Fruit fly (Drosophila melanogaster) whole organism, embryonic: ENCODE data around the gene Prx5.
A peak's percentile ranks its signal among the peaks of the same experiment; 100 is the strongest.

Experiments used
- CG11093 ChIP-seq: fragments of 200-800 bp; sonication (Bioruptor generic); IDR thresholded peaks from 3 replicates; pipeline ENCODE4 v1.3.6; 2022; ENCODE audit warnings: missing biosample characterization, missing genetic modification characterization
- CG11696 ChIP-seq: fragments of 200-800 bp; sonication (Bioruptor generic); IDR thresholded peaks from 2 replicates; pipeline ENCODE4 v1.3.6; 2022; ENCODE audit warnings: missing biosample characterization, missing genetic modification characterization
- CG12391 ChIP-seq: fragments of 200-800 bp; sonication (Bioruptor generic); optimal IDR thresholded peaks from 3 replicates; lab custom pipeline; 2018; ENCODE audit warnings: missing biosample characterization, mild to moderate bottlenecking, missing genetic modification characterization, moderate library complexity
- CG13296 ChIP-seq: fragments of 200-800 bp; sonication (Bioruptor generic); optimal IDR thresholded peaks from 3 replicates; lab custom pipeline; 2018; ENCODE audit warnings: missing biosample characterization, mild to moderate bottlenecking, missing genetic modification characterization
- CG13894 ChIP-seq: fragments of 200-800 bp; sonication (Bioruptor generic); optimal IDR thresholded peaks from 3 replicates; lab custom pipeline; 2018; ENCODE audit warnings: missing biosample characterization, mild to moderate bottlenecking, missing genetic modification characterization, moderate library complexity
- CG18262 ChIP-seq: fragments of 200-800 bp; optimal IDR thresholded peaks from 3 replicates; lab custom pipeline; 2019; ENCODE audit warnings: missing biosample characterization, mild to moderate bottlenecking, missing genetic modification characterization, moderate library complexity
- CG1832 ChIP-seq: fragments of 200-800 bp; sonication (Bioruptor generic); optimal IDR thresholded peaks from 2 replicates; lab custom pipeline; 2017; ENCODE audit warnings: missing biosample characterization, mild to moderate bottlenecking, missing genetic modification characterization, inconsistent platforms
- CG2120 ChIP-seq: fragments of 200-800 bp; sonication (Bioruptor generic); optimal IDR thresholded peaks from 3 replicates; lab custom pipeline; 2016; ENCODE audit warnings: missing biosample characterization, missing genetic modification characterization
- CG2129 ChIP-seq: fragments of 200-800 bp; sonication (Bioruptor generic); IDR thresholded peaks from 2 replicates; pipeline ENCODE4 v1.3.6; 2022; ENCODE audit warnings: missing biosample characterization, missing genetic modification characterization; ENCODE audit not compliant: partially characterized antibody
- CG2199 ChIP-seq: fragments of 200-800 bp; sonication (Bioruptor generic); IDR thresholded peaks from 3 replicates; pipeline ENCODE4 v1.3.6; 2022; ENCODE audit warnings: missing biosample characterization, missing genetic modification characterization
- CG32532 ChIP-seq: fragments of 200-800 bp; sonication (Bioruptor generic); IDR thresholded peaks from 2 replicates; pipeline ENCODE4 v1.3.6; 2022; ENCODE audit warnings: missing biosample characterization, missing genetic modification characterization
- CG32772 ChIP-seq: fragments of 200-800 bp; sonication (Bioruptor generic); IDR thresholded peaks from 2 replicates; pipeline ENCODE4 v1.3.6; 2022; ENCODE audit warnings: missing biosample characterization, missing genetic modification characterization
- CG34422 ChIP-seq: fragments of 200-800 bp; sonication (Bioruptor generic); IDR thresholded peaks from 3 replicates; pipeline ENCODE4 v1.3.6; 2022; ENCODE audit warnings: missing biosample characterization, missing genetic modification characterization
- CG4282 ChIP-seq: fragments of 200-800 bp; sonication (Bioruptor generic); optimal IDR thresholded peaks from 2 replicates; lab custom pipeline; 2016; ENCODE audit warnings: missing biosample characterization, missing genetic modification characterization
- CG43689 ChIP-seq: fragments of 200-800 bp; sonication (Bioruptor generic); IDR thresholded peaks from 2 replicates; pipeline ENCODE4 v1.3.6; 2022; ENCODE audit warnings: missing biosample characterization, missing genetic modification characterization
- CG6854 ChIP-seq: fragments of 200-800 bp; sonication (Bioruptor generic); optimal IDR thresholded peaks from 3 replicates; lab custom pipeline; 2017; ENCODE audit warnings: missing biosample characterization, mild to moderate bottlenecking, missing genetic modification characterization
- CG7839 ChIP-seq: fragments of 200-800 bp; sonication (Bioruptor generic); optimal IDR thresholded peaks from 3 replicates; lab custom pipeline; 2018; ENCODE audit warnings: missing biosample characterization, mild to moderate bottlenecking, missing genetic modification characterization, moderate library complexity
- CG9215 ChIP-seq: fragments of 200-800 bp; sonication (Bioruptor generic); IDR thresholded peaks from 2 replicates; pipeline ENCODE4 v1.3.6; 2022; ENCODE audit warnings: missing biosample characterization, missing genetic modification characterization
- CTCF ChIP-seq: fragments of 200-800 bp; sonication (Bioruptor generic); optimal IDR thresholded peaks from 2 replicates; lab custom pipeline; 2017; ENCODE audit warnings: missing biosample characterization, mild to moderate bottlenecking, missing genetic modification characterization, moderate library complexity
- CkIIα-i1 ChIP-seq: fragments of 200-800 bp; sonication (Bioruptor generic); IDR thresholded peaks from 2 replicates; pipeline ENCODE4 v1.3.6; 2022; ENCODE audit warnings: missing biosample characterization, missing genetic modification characterization
- Deaf1 ChIP-seq: fragments of 200-800 bp; optimal IDR thresholded peaks from 3 replicates; lab custom pipeline; 2019; ENCODE audit warnings: missing biosample characterization, mild to moderate bottlenecking, missing genetic modification characterization, moderate library complexity
- Dfd ChIP-seq, 2 experiments: fragments of >200 bp; optimal IDR thresholded peaks; 2 replicates each; lab custom pipeline; 2017; ENCODE audit warnings: missing biosample characterization in 2 of 2, missing genetic modification characterization in 2 of 2
- GATAe ChIP-seq: fragments of 200-800 bp; sonication (Bioruptor generic); conservative IDR thresholded peaks from 2 replicates; pipeline ENCODE4 v1.3.6; 2022; ENCODE audit warnings: missing biosample characterization, missing genetic modification characterization
- Hand ChIP-seq: fragments of 200-800 bp; sonication (Bioruptor generic); optimal IDR thresholded peaks from 2 replicates; lab custom pipeline; 2017; ENCODE audit warnings: mild to moderate bottlenecking, missing biosample characterization, missing genetic modification reagents, missing genetic modification characterization
- HmgD ChIP-seq: fragments of 200-800 bp; sonication (Bioruptor generic); optimal IDR thresholded peaks from 3 replicates; lab custom pipeline; 2016; ENCODE audit warnings: missing biosample characterization, missing genetic modification characterization
- Hr3 ChIP-seq: fragments of 200-800 bp; sonication (Bioruptor generic); optimal IDR thresholded peaks from 3 replicates; lab custom pipeline; 2016; ENCODE audit warnings: missing biosample characterization, missing genetic modification characterization
- Kr ChIP-seq: fragments of 200-800 bp; sonication (Bioruptor generic); optimal IDR thresholded peaks from 2 replicates; lab custom pipeline; 2017; ENCODE audit warnings: missing biosample characterization, mild to moderate bottlenecking, missing genetic modification characterization
- MTF-1 ChIP-seq: fragments of 200-800 bp; sonication (Bioruptor generic); optimal IDR thresholded peaks from 2 replicates; lab custom pipeline; 2018; ENCODE audit warnings: missing biosample characterization, mild to moderate bottlenecking, missing genetic modification characterization, borderline replicate concordance
- Max ChIP-seq: fragments of 200-800 bp; sonication (Bioruptor generic); optimal IDR thresholded peaks from 2 replicates; lab custom pipeline; 2016; ENCODE audit warnings: missing biosample characterization, mild to moderate bottlenecking, missing genetic modification characterization
- Oli ChIP-seq: fragments of 200-800 bp; sonication (Bioruptor generic); optimal IDR thresholded peaks from 2 replicates; lab custom pipeline; 2018; ENCODE audit warnings: missing biosample characterization, mild to moderate bottlenecking, missing genetic modification characterization, moderate library complexity
- Side ChIP-seq: fragments of 200-800 bp; sonication (Bioruptor generic); optimal IDR thresholded peaks from 2 replicates; lab custom pipeline; 2016; ENCODE audit warnings: missing biosample characterization, missing genetic modification characterization
- Vsx1 ChIP-seq: fragments of 200-800 bp; sonication (Bioruptor generic); optimal IDR thresholded peaks from 2 replicates; lab custom pipeline; 2017; ENCODE audit warnings: missing biosample characterization, mild to moderate bottlenecking, missing genetic modification characterization, missing genetic modification reagents
- bbx ChIP-seq: fragments of 200-800 bp; sonication (Bioruptor generic); IDR thresholded peaks from 2 replicates; pipeline ENCODE4 v1.3.6; 2022; ENCODE audit warnings: missing biosample characterization, missing genetic modification characterization; ENCODE audit not compliant: partially characterized antibody
- cato ChIP-seq: fragments of 200-800 bp; sonication (Bioruptor generic); optimal IDR thresholded peaks from 2 replicates; lab custom pipeline; 2016; ENCODE audit warnings: missing biosample characterization, missing genetic modification characterization, borderline replicate concordance
- chm ChIP-seq: fragments of 200-800 bp; sonication (Bioruptor generic); IDR thresholded peaks from 2 replicates; pipeline ENCODE4 v1.3.6; 2022; ENCODE audit warnings: missing biosample characterization, missing genetic modification characterization
- corto ChIP-seq: fragments of 200-800 bp; sonication (Bioruptor generic); optimal IDR thresholded peaks from 2 replicates; lab custom pipeline; 2016; ENCODE audit warnings: missing biosample characterization, mild to moderate bottlenecking, missing genetic modification characterization, moderate library complexity
- croc ChIP-seq: fragments of 200-800 bp; sonication (Bioruptor generic); conservative IDR thresholded peaks from 3 replicates; pipeline ENCODE4 v1.3.6; 2022; ENCODE audit warnings: missing biosample characterization, missing genetic modification characterization
- en ChIP-seq: fragments of 200-800 bp; sonication (Bioruptor generic); optimal IDR thresholded peaks from 2 replicates; lab custom pipeline; 2016; ENCODE audit warnings: missing biosample characterization, missing genetic modification characterization
- ewg ChIP-seq: fragments of 200-800 bp; sonication (Bioruptor generic); optimal IDR thresholded peaks from 3 replicates; lab custom pipeline; 2017; ENCODE audit warnings: mild to moderate bottlenecking, missing biosample characterization, missing genetic modification reagents, missing genetic modification characterization
- fru ChIP-seq: fragments of >200 bp; optimal IDR thresholded peaks from 2 replicates; lab custom pipeline; 2017
- fu2 ChIP-seq: fragments of 200-800 bp; sonication (Bioruptor generic); optimal IDR thresholded peaks from 2 replicates; lab custom pipeline; 2016; ENCODE audit warnings: missing biosample characterization, missing genetic modification characterization
- grau ChIP-seq: fragments of 200-800 bp; optimal IDR thresholded peaks from 3 replicates; lab custom pipeline; 2019; ENCODE audit warnings: missing biosample characterization, mild to moderate bottlenecking, missing genetic modification characterization, moderate library complexity
- insv ChIP-seq, 2 experiments: fragments of 200-800 bp; sonication (Bioruptor generic); optimal IDR thresholded peaks; 3 replicates each; lab custom pipeline; 2016 to 2018; ENCODE audit warnings: missing biosample characterization in 2 of 2, missing genetic modification characterization in 2 of 2
- maf-S ChIP-seq: fragments of 200-800 bp; sonication (Bioruptor generic); optimal IDR thresholded peaks from 2 replicates; lab custom pipeline; 2016; ENCODE audit warnings: missing biosample characterization, missing genetic modification characterization
- nau ChIP-seq: fragments of 200-800 bp; sonication (Bioruptor generic); optimal IDR thresholded peaks from 3 replicates; lab custom pipeline; 2017; ENCODE audit warnings: missing biosample characterization, mild to moderate bottlenecking, missing genetic modification characterization, missing genetic modification reagents
- pho ChIP-seq: fragments of 200-800 bp; sonication (Bioruptor generic); optimal IDR thresholded peaks from 2 replicates; lab custom pipeline; 2016; ENCODE audit warnings: missing biosample characterization, missing genetic modification characterization
- scrt ChIP-seq: fragments of 200-800 bp; sonication (Bioruptor generic); optimal IDR thresholded peaks from 2 replicates; lab custom pipeline; 2018; ENCODE audit warnings: missing biosample characterization, mild to moderate bottlenecking, missing genetic modification characterization, moderate library complexity
- tin ChIP-seq: fragments of 200-800 bp; sonication (Bioruptor generic); optimal IDR thresholded peaks from 3 replicates; lab custom pipeline; 2016; ENCODE audit warnings: missing biosample characterization, missing genetic modification characterization
- wdn ChIP-seq: fragments of 200-800 bp; sonication (Bioruptor generic); IDR thresholded peaks from 2 replicates; pipeline ENCODE4 v1.3.6; 2022; ENCODE audit warnings: missing biosample characterization, missing genetic modification characterization

Gene Prx5

DNA sequence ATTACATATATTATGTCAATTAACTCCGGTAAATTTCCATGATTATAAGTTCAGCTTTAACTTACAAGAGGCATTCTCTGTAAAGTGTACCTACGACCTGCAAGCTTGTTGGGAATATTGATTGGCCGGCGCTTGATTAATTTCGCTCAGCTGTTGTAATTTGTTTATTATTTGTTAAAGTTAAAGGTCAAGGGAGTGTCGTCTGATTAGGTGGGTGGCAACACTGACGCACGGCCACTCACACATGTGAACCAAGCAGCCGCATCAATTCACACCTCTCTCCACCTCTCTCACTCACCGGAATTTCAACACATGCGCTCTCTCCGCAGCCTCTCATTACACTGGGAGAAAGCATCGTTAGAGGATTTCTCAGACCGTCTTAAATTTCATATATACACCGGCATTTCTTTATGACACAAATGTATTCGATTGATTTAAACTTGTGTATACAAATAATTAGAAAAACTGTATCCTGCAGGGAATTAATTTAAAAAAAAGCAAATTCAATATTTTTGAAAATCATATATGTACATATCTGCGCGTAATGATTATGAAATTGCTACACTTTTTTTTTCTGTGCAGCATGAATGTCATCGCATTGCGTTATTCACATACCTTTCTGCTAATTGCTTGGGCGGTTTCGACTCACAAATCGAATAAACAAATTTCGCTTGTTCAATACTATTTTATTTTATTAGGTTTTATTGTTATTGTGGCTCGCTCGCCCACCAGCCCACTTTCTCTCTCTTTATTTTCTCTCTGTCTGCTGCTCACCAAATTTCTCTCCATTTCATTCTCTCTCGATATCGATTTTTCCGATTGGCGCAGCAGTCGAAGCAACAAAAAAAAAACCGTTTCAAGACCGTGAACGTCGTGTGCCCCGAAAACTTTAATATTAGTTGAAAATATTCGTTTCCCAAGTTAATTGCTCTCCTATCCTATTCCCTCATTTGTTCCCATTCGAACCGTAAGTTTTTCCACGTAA lies 5.2 kb upstream of the Prx5 start (continued):
- TF ChIP-seq corto (GFP tag; lab: Kevin White, UChicago) (peak; percentile 36), chm (GFP tag; lab: Robert Waterston, UW) (peak; percentile 78), MTF-1 (GFP tag; lab: Kevin White, UChicago) (peak; percentile 71), CTCF (GFP tag; lab: Kevin White, UChicago) (peak; percentile 48), CG2199 (GFP tag; lab: Robert Waterston, UW) (peak; percentile 65; the same call in 1 of the 3 replicates), CkIIα-i1 (GFP tag; lab: Robert Waterston, UW) (no peak), Side (peak; percentile 91), HmgD (GFP tag; lab: Kevin White, UChicago) (peak; percentile 79), CG2129 (GFP tag; lab: Robert Waterston, UW) (no peak), cato (GFP tag; lab: Kevin White, UChicago) (peak; percentile 89), croc (GFP tag; lab: Robert Waterston, UW) (peak; percentile 90), CG13894 (tag; lab: Kevin White, UChicago) (peak; percentile 87), bbx (GFP tag; lab: Robert Waterston, UW) (no peak), fu2 (GFP tag; lab: Kevin White, UChicago) (peak; percentile 90), CG12391 (tag; lab: Kevin White, UChicago) (peak; percentile 95), grau (tag; lab: Kevin White, UChicago) (peak; percentile 94), wdn (GFP tag; lab: Robert Waterston, UW) (peak; percentile 73; the same call in 1 of the 2 replicates), Max (GFP tag; lab: Kevin White, UChicago) (peak; percentile 93), nau (no peak), tin (peak; percentile 92), CG34422 (GFP tag; lab: Robert Waterston, UW) (peak; percentile 80), fru (no peak), CG7839 (tag; lab: Kevin White, UChicago) (peak; percentile 95), Kr (peak; percentile 21), GATAe (GFP tag; lab: Robert Waterston, UW) (peak; percentile 65), CG32532 (peak; percentile 90), Vsx1 (GFP tag; lab: Kevin White, UChicago) (peak; percentile 85), Hr3 (GFP tag; lab: Kevin White, UChicago) (peak; percentile 92), CG2120 (peak; percentile 94), CG32772 (GFP tag; lab: Robert Waterston, UW) (peak; percentile 89), CG11093 (GFP tag; lab: Robert Waterston, UW) (peak; percentile 86), CG18262 (peak; percentile 96), pho (GFP tag; lab: Kevin White, UChicago) (peak; percentile 90), Deaf1 (tag; lab: Kevin White, UChicago) (no peak), en (GFP tag; lab: Kevin White, UChicago) (peak; percentile 82), Dfd (GFP tag; optimal IDR thresholded peaks at IDR 0.05; lab: Kevin White, UChicago) (no peak), ewg (GFP tag; lab: Kevin White, UChicago) (peak; percentile 96), Oli (peak; percentile 95), CG13296 (GFP tag; lab: Kevin White, UChicago) (peak; percentile 92), maf-S (peak; percentile 90), Hand (peak; percentile 93), insv (GFP tag; optimal IDR thresholded peaks at IDR 0.05; lab: Kevin White, UChicago) (peak; percentile 14 to 69), CG9215 (GFP tag; lab: Robert Waterston, UW) (peak; percentile 87), CG1832 (GFP tag; lab: Kevin White, UChicago) (no peak), CG43689 (GFP tag; lab: Robert Waterston, UW) (peak; percentile 45; the same call in 1 of the 2 replicates), CG11696 (GFP tag; lab: Robert Waterston, UW) (peak; percentile 64; the same call in 1 of the 2 replicates), CG4282 (peak; percentile 50), CG6854 (peak; percentile 89), scrt (GFP tag; lab: Kevin White, UChicago) (peak; percentile 89)
